Fruit fly (Drosophila melanogaster) whole organism, embryonic: ENCODE data around the gene AcCoAS.

Experiments used
- Atf3 ChIP-seq: fragments of 200-800 bp; sonication (Bioruptor generic); optimal IDR thresholded peaks from 3 replicates; lab custom pipeline; 2016; ENCODE audit warnings: missing biosample characterization, missing genetic modification characterization
- Bteb2 ChIP-seq: fragments of 200-800 bp; sonication (Bioruptor generic); optimal IDR thresholded peaks from 2 replicates; lab custom pipeline; 2016; ENCODE audit warnings: missing biosample characterization, missing genetic modification characterization
- CG13296 ChIP-seq: fragments of 200-800 bp; sonication (Bioruptor generic); optimal IDR thresholded peaks from 3 replicates; lab custom pipeline; 2018; ENCODE audit warnings: missing biosample characterization, mild to moderate bottlenecking, missing genetic modification characterization
- CG14965 ChIP-seq: fragments of 200-800 bp; sonication (Bioruptor generic); optimal IDR thresholded peaks from 2 replicates; lab custom pipeline; 2016; ENCODE audit warnings: missing biosample characterization, missing genetic modification characterization, borderline replicate concordance
- CG1529 ChIP-seq: fragments of 200-800 bp; sonication (Bioruptor generic); optimal IDR thresholded peaks from 3 replicates; lab custom pipeline; 2018; ENCODE audit warnings: missing biosample characterization, missing genetic modification characterization
- CG15601 ChIP-seq: fragments of 200-800 bp; sonication (Bioruptor generic); optimal IDR thresholded peaks from 3 replicates; lab custom pipeline; 2019; ENCODE audit warnings: missing biosample characterization, mild to moderate bottlenecking, missing genetic modification characterization, moderate library complexity
- CG1603 ChIP-seq: fragments of 200-800 bp; sonication (Bioruptor generic); optimal IDR thresholded peaks from 2 replicates; lab custom pipeline; 2019; ENCODE audit warnings: missing biosample characterization, mild to moderate bottlenecking, missing genetic modification characterization, moderate library complexity
- CG17568 ChIP-seq: fragments of 200-800 bp; sonication (Bioruptor generic); optimal IDR thresholded peaks from 2 replicates; lab custom pipeline; 2018; ENCODE audit warnings: missing biosample characterization, mild to moderate bottlenecking, missing genetic modification characterization, moderate library complexity
- CG18262 ChIP-seq: fragments of 200-800 bp; optimal IDR thresholded peaks from 3 replicates; lab custom pipeline; 2019; ENCODE audit warnings: missing biosample characterization, mild to moderate bottlenecking, missing genetic modification characterization, moderate library complexity
- CG18599 ChIP-seq: fragments of 200-800 bp; sonication (Bioruptor generic); optimal IDR thresholded peaks from 3 replicates; lab custom pipeline; 2017; ENCODE audit warnings: missing biosample characterization, missing genetic modification characterization, mild to moderate bottlenecking, moderate library complexity, missing genetic modification reagents
- CG2116 ChIP-seq: fragments of 200-800 bp; sonication (Bioruptor generic); optimal IDR thresholded peaks from 3 replicates; lab custom pipeline; 2018; ENCODE audit warnings: missing biosample characterization, mild to moderate bottlenecking, missing genetic modification characterization
- CG3065 ChIP-seq: fragments of 200-800 bp; sonication (Bioruptor generic); optimal IDR thresholded peaks from 2 replicates; lab custom pipeline; 2016; ENCODE audit warnings: missing biosample characterization, missing genetic modification characterization
- CG3163 ChIP-seq: fragments of 200-800 bp; sonication (Bioruptor generic); optimal IDR thresholded peaks from 3 replicates; lab custom pipeline; 2016; ENCODE audit warnings: missing biosample characterization, missing genetic modification characterization
- CG33557 ChIP-seq: fragments of 200-800 bp; sonication (Bioruptor generic); optimal IDR thresholded peaks from 2 replicates; lab custom pipeline; 2019; ENCODE audit warnings: missing biosample characterization, mild to moderate bottlenecking, missing genetic modification characterization, moderate library complexity
- CG4707 ChIP-seq: fragments of 200-800 bp; sonication (Bioruptor generic); optimal IDR thresholded peaks from 2 replicates; lab custom pipeline; 2018; ENCODE audit warnings: missing biosample characterization, mild to moderate bottlenecking, missing genetic modification characterization, moderate library complexity
- CG6683 ChIP-seq: fragments of 200-800 bp; sonication (Bioruptor generic); optimal IDR thresholded peaks from 2 replicates; lab custom pipeline; 2017; ENCODE audit warnings: missing biosample characterization, mild to moderate bottlenecking, missing genetic modification characterization, missing genetic modification reagents
- CG9609 ChIP-seq: fragments of 200-800 bp; sonication (Bioruptor generic); optimal IDR thresholded peaks from 3 replicates; lab custom pipeline; 2016; ENCODE audit warnings: missing biosample characterization, missing genetic modification characterization
- CG9817 ChIP-seq: fragments of 200-800 bp; sonication (Bioruptor generic); optimal IDR thresholded peaks from 2 replicates; lab custom pipeline; 2018; ENCODE audit warnings: missing biosample characterization, mild to moderate bottlenecking, missing genetic modification characterization, moderate library complexity
- Chrac-16 ChIP-seq: fragments of 200-800 bp; sonication (Bioruptor generic); optimal IDR thresholded peaks from 3 replicates; lab custom pipeline; 2016; ENCODE audit warnings: missing biosample characterization, missing genetic modification characterization
- HLHmδ ChIP-seq: fragments of 200-800 bp; sonication (Bioruptor generic); optimal IDR thresholded peaks from 2 replicates; lab custom pipeline; 2018; ENCODE audit warnings: missing biosample characterization, mild to moderate bottlenecking, missing genetic modification characterization, moderate library complexity
- Hey ChIP-seq: fragments of 200-800 bp; sonication (Bioruptor generic); optimal IDR thresholded peaks from 3 replicates; lab custom pipeline; 2018; ENCODE audit warnings: missing biosample characterization, mild to moderate bottlenecking, missing genetic modification characterization
- Hmr ChIP-seq: fragments of 200-800 bp; sonication (Bioruptor generic); optimal IDR thresholded peaks from 3 replicates; lab custom pipeline; 2017; ENCODE audit warnings: mild to moderate bottlenecking, missing biosample characterization, missing genetic modification reagents, missing genetic modification characterization
- Lhr ChIP-seq: fragments of 200-800 bp; sonication (Bioruptor generic); optimal IDR thresholded peaks from 3 replicates; lab custom pipeline; 2017; ENCODE audit warnings: mild to moderate bottlenecking, missing biosample characterization, missing genetic modification reagents, missing genetic modification characterization
- Med ChIP-seq: fragments of 200-800 bp; sonication (Bioruptor generic); peaks from one replicate; lab custom pipeline; 2016; ENCODE audit warnings: missing biosample characterization, missing genetic modification characterization, mild to moderate bottlenecking, inconsistent platforms, moderate library complexity
- Mrtf ChIP-seq: fragments of 200-800 bp; sonication (Bioruptor generic); IDR thresholded peaks from 3 replicates; pipeline ENCODE4 v1.3.6; 2022; ENCODE audit warnings: missing biosample characterization, missing genetic modification characterization
- NK7.1 ChIP-seq: fragments of 200-800 bp; sonication (Bioruptor generic); optimal IDR thresholded peaks from 3 replicates; lab custom pipeline; 2016; ENCODE audit warnings: missing biosample characterization, missing genetic modification characterization
- NfI ChIP-seq: fragments of 200-800 bp; sonication (Bioruptor generic); optimal IDR thresholded peaks from 3 replicates; lab custom pipeline; 2018; ENCODE audit warnings: missing biosample characterization, mild to moderate bottlenecking, missing genetic modification characterization, moderate library complexity
- Ravus ChIP-seq: fragments of 200-800 bp; sonication (Bioruptor generic); IDR thresholded peaks from 2 replicates; pipeline ENCODE4 v1.3.6; 2022; ENCODE audit warnings: missing biosample characterization, missing genetic modification characterization
- Sox102F ChIP-seq: fragments of 200-800 bp; sonication (Bioruptor generic); optimal IDR thresholded peaks from 2 replicates; lab custom pipeline; 2018; ENCODE audit warnings: missing biosample characterization, mild to moderate bottlenecking, missing genetic modification characterization, moderate library complexity
- Xbp1 ChIP-seq: fragments of 200-800 bp; sonication (Bioruptor generic); optimal IDR thresholded peaks from 3 replicates; lab custom pipeline; 2016; ENCODE audit warnings: missing biosample characterization, mild to moderate bottlenecking, missing genetic modification characterization
- ac ChIP-seq: fragments of 200-800 bp; sonication (Bioruptor generic); optimal IDR thresholded peaks from 3 replicates; lab custom pipeline; 2017; ENCODE audit warnings: missing biosample characterization, mild to moderate bottlenecking, missing genetic modification characterization
- bab2 ChIP-seq: fragments of 200-800 bp; sonication (Bioruptor generic); optimal IDR thresholded peaks from 2 replicates; lab custom pipeline; 2016; ENCODE audit warnings: missing biosample characterization, missing genetic modification characterization
- cas ChIP-seq: fragments of 200-800 bp; sonication (Bioruptor generic); IDR thresholded peaks from 2 replicates; pipeline ENCODE4 v1.3.6; 2022; ENCODE audit warnings: missing biosample characterization, missing genetic modification characterization
- da ChIP-seq: fragments of 200-800 bp; sonication (Bioruptor generic); optimal IDR thresholded peaks from 2 replicates; lab custom pipeline; 2016; ENCODE audit warnings: missing biosample characterization, missing genetic modification characterization
- dm ChIP-seq: fragments of 200-800 bp; sonication (Bioruptor generic); optimal IDR thresholded peaks from 3 replicates; lab custom pipeline; 2016; ENCODE audit warnings: missing biosample characterization, missing genetic modification characterization
- eyg ChIP-seq: fragments of 200-800 bp; sonication (Bioruptor generic); optimal IDR thresholded peaks from 3 replicates; lab custom pipeline; 2016; ENCODE audit warnings: missing biosample characterization, missing genetic modification characterization
- ftz-f1 ChIP-seq: fragments of 200-800 bp; sonication (Bioruptor generic); optimal IDR thresholded peaks from 2 replicates; lab custom pipeline; 2016; ENCODE audit warnings: missing biosample characterization, missing genetic modification characterization
- lmd ChIP-seq: fragments of 200-800 bp; sonication (Bioruptor generic); IDR thresholded peaks from 2 replicates; pipeline ENCODE4 v1.3.6; 2022; ENCODE audit warnings: missing biosample characterization, missing genetic modification characterization
- phol ChIP-seq: fragments of 200-800 bp; sonication (Bioruptor generic); optimal IDR thresholded peaks from 3 replicates; lab custom pipeline; 2018; ENCODE audit warnings: missing biosample characterization, mild to moderate bottlenecking, missing genetic modification characterization, moderate library complexity
- ro ChIP-seq: fragments of 200-800 bp; sonication (Bioruptor generic); IDR thresholded peaks from 2 replicates; pipeline ENCODE4 v1.3.6; 2022; ENCODE audit warnings: missing biosample characterization, missing genetic modification characterization
- row ChIP-seq: fragments of 200-800 bp; sonication (Bioruptor generic); IDR thresholded peaks from 3 replicates; pipeline ENCODE4 v1.3.6; 2022; ENCODE audit warnings: missing biosample characterization, missing genetic modification characterization
- slp2 ChIP-seq: fragments of 200-800 bp; sonication (Bioruptor generic); optimal IDR thresholded peaks from 2 replicates; lab custom pipeline; 2016; ENCODE audit warnings: missing biosample characterization, missing genetic modification characterization
- sob ChIP-seq: fragments of 200-800 bp; sonication (Bioruptor generic); IDR thresholded peaks from 2 replicates; pipeline ENCODE4 v1.3.6; 2022; ENCODE audit warnings: missing biosample characterization, missing genetic modification characterization
- stc ChIP-seq: fragments of 200-800 bp; sonication (Bioruptor generic); IDR thresholded peaks from 2 replicates; pipeline ENCODE4 v1.3.6; 2022; ENCODE audit warnings: missing biosample characterization, missing genetic modification characterization
- tap ChIP-seq: fragments of 200-800 bp; optimal IDR thresholded peaks from 3 replicates; lab custom pipeline; 2019; ENCODE audit warnings: missing biosample characterization, mild to moderate bottlenecking, missing genetic modification characterization, moderate library complexity
- trh ChIP-seq: fragments of 200-800 bp; sonication (Bioruptor generic); optimal IDR thresholded peaks from 2 replicates; lab custom pipeline; 2016; ENCODE audit warnings: missing biosample characterization, missing genetic modification characterization
- vnd ChIP-seq: fragments of 200-800 bp; sonication (Bioruptor generic); IDR thresholded peaks from 3 replicates; pipeline ENCODE4 v1.3.6; 2022; ENCODE audit warnings: missing biosample characterization, missing genetic modification characterization; ENCODE audit not compliant: partially characterized antibody
- zen ChIP-seq: fragments of 200-800 bp; sonication (Bioruptor generic); optimal IDR thresholded peaks from 3 replicates; lab custom pipeline; 2018; ENCODE audit warnings: missing biosample characterization, mild to moderate bottlenecking, missing genetic modification characterization, moderate library complexity

AcCoAS gene

dm6 chr3L:21276296-21277257, 3.5 kb downstream of the AcCoAS start (continued):
- TF ChIP-seq lmd = peak; percentile 52
- TF ChIP-seq Xbp1 (GFP tag; lab: Kevin White, UChicago) = peak; percentile 68
- 0 out of 3 replicates have a peak, but pooled peaks have one; percentile 30 for TF ChIP-seq Mrtf
- TF ChIP-seq ro = no peak
- TF ChIP-seq vnd (GFP tag; lab: Robert Waterston, UW) = no peak
- TF ChIP-seq CG1529 (GFP tag; lab: Kevin White, UChicago) = peak; percentile 52
- no peak for TF ChIP-seq trh (GFP tag; lab: Kevin White, UChicago)
- no peak for TF ChIP-seq HLHmδ (GFP tag; lab: Kevin White, UChicago)
- TF ChIP-seq CG14965 = no peak
- TF ChIP-seq Hey (tag; lab: Kevin White, UChicago) = no peak
- TF ChIP-seq ftz-f1 (GFP tag; lab: Kevin White, UChicago) = no peak
- peak; percentile 24 for TF ChIP-seq CG13296 (GFP tag; lab: Kevin White, UChicago)
- TF ChIP-seq Sox102F = peak; percentile 73
- TF ChIP-seq NfI (GFP tag; lab: Kevin White, UChicago) = peak; percentile 30
- peak; percentile 43 for TF ChIP-seq bab2 (GFP tag; lab: Kevin White, UChicago)
- TF ChIP-seq ac (GFP tag; lab: Kevin White, UChicago) = peak; percentile 51
- TF ChIP-seq CG3163 = peak; percentile 87
- peak; percentile 24 for TF ChIP-seq CG2116 (GFP tag; lab: Kevin White, UChicago)
- no peak for TF ChIP-seq tap (tag; lab: Kevin White, UChicago)
- TF ChIP-seq dm (GFP tag; lab: Kevin White, UChicago) = no peak
- peak; percentile 72 for TF ChIP-seq row (GFP tag; lab: Robert Waterston, UW)
- peak; percentile 56 for TF ChIP-seq CG33557 (GFP tag; lab: Kevin White, UChicago)
- TF ChIP-seq CG18262 (tag; lab: Kevin White, UChicago) = peak; percentile 87
- TF ChIP-seq CG4707 = peak; percentile 11
- TF ChIP-seq Med (GFP tag; lab: Kevin White, UChicago) = peak; percentile 69
- no peak for TF ChIP-seq CG17568 (GFP tag; lab: Kevin White, UChicago)
- no peak for TF ChIP-seq CG3065
- no peak for TF ChIP-seq Ravus
- no peak for TF ChIP-seq da (GFP tag; lab: Kevin White, UChicago)
- no peak for TF ChIP-seq sob (GFP tag; lab: Robert Waterston, UW)
- peak; percentile 52 for TF ChIP-seq Chrac-16 (GFP tag; lab: Kevin White, UChicago)
- 0 out of 2 replicates have a peak, but pooled peaks have one; percentile 14 for TF ChIP-seq stc (GFP tag; lab: Robert Waterston, UW)
- TF ChIP-seq CG1603 (tag; lab: Kevin White, UChicago) = peak; percentile 23
- TF ChIP-seq Hmr = peak; percentile 55
- TF ChIP-seq CG6683 (GFP tag; lab: Kevin White, UChicago) = no peak
- TF ChIP-seq NK7.1 (GFP tag; lab: Kevin White, UChicago) = no peak
- peak; percentile 19 for TF ChIP-seq zen (tag; lab: Kevin White, UChicago)
- TF ChIP-seq CG9817 = peak; percentile 30
- no peak for TF ChIP-seq cas
- TF ChIP-seq Bteb2 = peak; percentile 61
- TF ChIP-seq phol (tag; lab: Kevin White, UChicago) = peak; percentile 79
- peak; percentile 40 for TF ChIP-seq CG9609
- no peak for TF ChIP-seq eyg (GFP tag; lab: Kevin White, UChicago)
- TF ChIP-seq Lhr = peak; percentile 33
- peak; percentile 36 for TF ChIP-seq CG18599
- peak; percentile 48 for TF ChIP-seq slp2 (GFP tag; lab: Kevin White, UChicago)
- no peak for TF ChIP-seq CG15601
- TF ChIP-seq Atf3 (GFP tag; lab: Kevin White, UChicago) = no peak
